Worm (Caenorhabditis elegans) whole organism, late embryonic: ENCODE data around the gene F09C12.2.

Experiments
- C08G9.2 ChIP-seq: sonication (generic microtip); optimal IDR thresholded peaks from 2 replicates; lab custom pipeline; 2016; ENCODE audit warnings: mild to moderate bottlenecking, missing genetic modification characterization, moderate library complexity, missing compliant biosample characterization
- F13H6.1 ChIP-seq: sonication (generic microtip); optimal IDR thresholded peaks from 2 replicates; lab custom pipeline; 2016; ENCODE audit warnings: missing genetic modification characterization, missing compliant biosample characterization
- K09A11.1 ChIP-seq: sonication (generic microtip); optimal IDR thresholded peaks from 2 replicates; lab custom pipeline; 2017; ENCODE audit warnings: antibody characterized with exemption, mild to moderate bottlenecking, missing genetic modification characterization, missing compliant biosample characterization; ENCODE audit not compliant: insufficient read depth
- T23F11.4 ChIP-seq: fragments of 200-800 bp; sonication (Bioruptor generic); optimal IDR thresholded peaks from 2 replicates; lab custom pipeline; 2018; ENCODE audit warnings: mild to moderate bottlenecking, missing genetic modification characterization, missing compliant biosample characterization
- Y22D7AL.16 ChIP-seq: sonication (generic microtip); optimal IDR thresholded peaks from 2 replicates; lab custom pipeline; 2016; ENCODE audit warnings: missing genetic modification characterization, missing compliant biosample characterization
- ama-1 ChIP-seq: fragments of 150-350 bp; optimal IDR thresholded peaks from 2 replicates; lab custom pipeline; 2014
- ceh-14 ChIP-seq: sonication (generic microtip); optimal IDR thresholded peaks from 2 replicates; lab custom pipeline; 2016; ENCODE audit warnings: missing genotype, missing genetic modification characterization, missing compliant biosample characterization
- ceh-18 ChIP-seq: sonication (generic microtip); optimal IDR thresholded peaks from 2 replicates; lab custom pipeline; 2016; ENCODE audit warnings: missing genetic modification characterization, missing compliant biosample characterization
- ceh-19 ChIP-seq: fragments of 200-800 bp; sonication (Bioruptor generic); optimal IDR thresholded peaks from 2 replicates; lab custom pipeline; 2018; ENCODE audit warnings: mild to moderate bottlenecking, missing genetic modification characterization, missing compliant biosample characterization
- ceh-2 ChIP-seq: sonication (generic microtip); optimal IDR thresholded peaks from 2 replicates; lab custom pipeline; 2016; ENCODE audit warnings: missing genotype, missing genetic modification characterization, missing compliant biosample characterization
- ceh-22 ChIP-seq: sonication (generic microtip); optimal IDR thresholded peaks from 2 replicates; lab custom pipeline; 2017; ENCODE audit warnings: missing biosample characterization, missing genetic modification characterization
- ceh-24 ChIP-seq: sonication (generic microtip); optimal IDR thresholded peaks from 2 replicates; lab custom pipeline; 2016; ENCODE audit warnings: mild to moderate bottlenecking, missing genetic modification characterization, missing compliant biosample characterization
- ceh-30 ChIP-seq: fragments of 150-350 bp; optimal IDR thresholded peaks from 2 replicates; lab custom pipeline; 2014; ENCODE audit warnings: missing biosample characterization, missing genetic modification characterization
- ceh-31 ChIP-seq: sonication (generic microtip); optimal IDR thresholded peaks from 2 replicates; lab custom pipeline; 2016; ENCODE audit warnings: missing genetic modification characterization, missing compliant biosample characterization
- ceh-34 ChIP-seq: sonication (generic microtip); optimal IDR thresholded peaks from 2 replicates; lab custom pipeline; 2016; ENCODE audit warnings: mild to moderate bottlenecking, missing genetic modification characterization, missing compliant biosample characterization
- ceh-48 ChIP-seq: sonication (generic microtip); optimal IDR thresholded peaks from 2 replicates; lab custom pipeline; 2016; ENCODE audit warnings: missing genetic modification characterization, inconsistent platforms, missing compliant biosample characterization
- ceh-6 ChIP-seq: fragments of 200-800 bp; sonication (Bioruptor generic); optimal IDR thresholded peaks from 2 replicates; lab custom pipeline; 2018; ENCODE audit warnings: mild to moderate bottlenecking, missing genetic modification characterization, missing compliant biosample characterization
- che-1 ChIP-seq: sonication (generic microtip); optimal IDR thresholded peaks from 2 replicates; lab custom pipeline; 2016; ENCODE audit warnings: mild to moderate bottlenecking, missing genetic modification characterization, missing compliant biosample characterization
- elt-2 ChIP-seq: sonication (generic microtip); optimal IDR thresholded peaks from 2 replicates; lab custom pipeline; 2016; ENCODE audit warnings: missing genetic modification reagents, missing genetic modification characterization, missing compliant biosample characterization
- elt-4 ChIP-seq: sonication (generic microtip); optimal IDR thresholded peaks from 2 replicates; lab custom pipeline; 2016; ENCODE audit warnings: missing genetic modification characterization, missing compliant biosample characterization
- fkh-6 ChIP-seq: sonication (generic microtip); optimal IDR thresholded peaks from 2 replicates; lab custom pipeline; 2016; ENCODE audit warnings: missing genetic modification characterization, missing compliant biosample characterization
- gmeb-2 ChIP-seq: sonication (generic microtip); optimal IDR thresholded peaks from 2 replicates; lab custom pipeline; 2016; ENCODE audit warnings: missing genetic modification characterization, inconsistent platforms, missing compliant biosample characterization
- hlh-30 ChIP-seq: sonication (generic microtip); optimal IDR thresholded peaks from 2 replicates; lab custom pipeline; 2017; ENCODE audit warnings: antibody characterized with exemption, missing genetic modification characterization, missing compliant biosample characterization; ENCODE audit not compliant: insufficient read depth
- hlh-8 ChIP-seq: sonication (generic microtip); optimal IDR thresholded peaks from 2 replicates; lab custom pipeline; 2016; ENCODE audit warnings: missing genotype, missing genetic modification characterization, missing compliant biosample characterization
- lim-6 ChIP-seq: sonication (generic microtip); optimal IDR thresholded peaks from 2 replicates; lab custom pipeline; 2016; ENCODE audit warnings: missing genetic modification characterization, missing compliant biosample characterization
- mec-3 ChIP-seq: sonication (generic microtip); optimal IDR thresholded peaks from 2 replicates; lab custom pipeline; 2016; ENCODE audit warnings: borderline replicate concordance, missing genetic modification characterization, missing compliant biosample characterization
- nhr-11 ChIP-seq: fragments of 150-350 bp; optimal IDR thresholded peaks from 2 replicates; lab custom pipeline; 2014; ENCODE audit warnings: missing biosample characterization, missing genetic modification characterization
- nhr-232 ChIP-seq: sonication (generic microtip); optimal IDR thresholded peaks from 2 replicates; lab custom pipeline; 2016; ENCODE audit warnings: missing genetic modification characterization, missing compliant biosample characterization
- npax-4 ChIP-seq: sonication (generic microtip); optimal IDR thresholded peaks from 2 replicates; lab custom pipeline; 2016; ENCODE audit warnings: missing genetic modification characterization, missing compliant biosample characterization
- pag-3 ChIP-seq: sonication (generic microtip); optimal IDR thresholded peaks from 2 replicates; lab custom pipeline; 2016; ENCODE audit warnings: missing compliant biosample characterization, missing genetic modification characterization, borderline replicate concordance
- pax-1 ChIP-seq: fragments of 150-350 bp; optimal IDR thresholded peaks from 2 replicates; lab custom pipeline; 2014; ENCODE audit warnings: missing biosample characterization, missing genetic modification characterization
- pros-1 ChIP-seq: fragments of 150-350 bp; optimal IDR thresholded peaks from 2 replicates; lab custom pipeline; 2014; ENCODE audit warnings: missing biosample characterization, missing genetic modification reagents, missing genetic modification characterization
- ref-2 ChIP-seq: sonication (generic microtip); optimal IDR thresholded peaks from 2 replicates; lab custom pipeline; 2016; ENCODE audit warnings: missing genetic modification characterization, missing compliant biosample characterization
- rnt-1 ChIP-seq: sonication (generic microtip); optimal IDR thresholded peaks from 2 replicates; lab custom pipeline; 2016; ENCODE audit warnings: missing genetic modification characterization, missing compliant biosample characterization
- sox-2 ChIP-seq: fragments of 200-800 bp; sonication (Bioruptor generic); IDR thresholded peaks from 2 replicates; pipeline ENCODE4 v1.3.6; 2022; ENCODE audit warnings: missing genetic modification reagents, missing genetic modification characterization, missing compliant biosample characterization
- sox-4 ChIP-seq: sonication (generic microtip); optimal IDR thresholded peaks from 2 replicates; lab custom pipeline; 2017; ENCODE audit warnings: mild to moderate bottlenecking, missing genetic modification characterization, inconsistent platforms, missing compliant biosample characterization
- tbx-7 ChIP-seq: sonication (generic microtip); optimal IDR thresholded peaks from 2 replicates; lab custom pipeline; 2016; ENCODE audit warnings: missing genotype, missing genetic modification characterization, missing compliant biosample characterization
- unc-86 ChIP-seq: sonication (generic microtip); optimal IDR thresholded peaks from 2 replicates; lab custom pipeline; 2016; ENCODE audit warnings: missing genetic modification characterization, missing compliant biosample characterization
- ztf-16 ChIP-seq: sonication (generic microtip); optimal IDR thresholded peaks from 2 replicates; lab custom pipeline; 2017; ENCODE audit warnings: missing genetic modification characterization, missing compliant biosample characterization

F09C12.2 gene

DNA sequence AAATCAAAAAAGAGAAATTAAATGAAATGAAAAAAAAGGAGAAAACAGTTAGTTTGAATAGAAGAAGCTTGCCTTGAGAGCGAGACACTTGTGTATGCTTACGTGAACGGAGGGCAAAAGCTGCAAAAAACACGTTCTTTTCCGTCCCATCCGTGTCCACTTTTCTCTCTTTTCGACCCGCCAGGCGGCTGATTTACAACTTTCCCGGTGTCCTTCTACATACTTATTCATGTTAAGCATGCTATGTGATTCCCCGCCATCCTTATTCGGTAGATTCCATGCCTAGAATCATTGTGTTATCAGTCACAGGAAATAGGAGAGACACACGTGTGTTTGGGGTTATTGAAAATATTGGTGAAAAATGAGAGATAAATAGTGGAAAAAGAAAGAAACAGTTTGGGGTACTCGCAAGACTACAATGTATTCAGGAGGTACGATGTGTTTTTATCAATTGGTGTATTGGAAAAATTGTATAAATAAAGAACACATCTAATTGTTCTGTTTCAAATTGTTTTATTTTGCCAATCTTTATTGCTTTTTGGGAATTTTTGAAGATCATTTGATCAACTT is 32.2 kb downstream of the F09C12.2 start, which contains the start of gene nas-29:
Gene nas-29 (minus strand): TSS at position 92 of the 570 bp plus-strand sequence.
- TF ChIP-seq tbx-7 (no peak), elt-2 (peak; percentile 65)

- TF ChIP-seq hlh-30: no peak
- no peak for TF ChIP-seq ceh-18 (tag; lab: Kevin White, UChicago)
- TF ChIP-seq nhr-232 (tag; lab: Kevin White, UChicago): no peak
- TF ChIP-seq npax-4 (tag; lab: Kevin White, UChicago): no peak
- no peak for TF ChIP-seq mec-3 (tag; lab: Kevin White, UChicago)
- no peak for TF ChIP-seq Y22D7AL.16 (tag; lab: Kevin White, UChicago)
- no peak for TF ChIP-seq sox-4 (tag; lab: Kevin White, UChicago)
- no peak for TF ChIP-seq ceh-24
- no peak for TF ChIP-seq F13H6.1 (tag; lab: Kevin White, UChicago)
- no peak for TF ChIP-seq pag-3 (tag; lab: Kevin White, UChicago)
- no peak for TF ChIP-seq ceh-19 (GFP tag; lab: Kevin White, UChicago)
- TF ChIP-seq ceh-30: no peak
- no peak for TF ChIP-seq tbx-7
Observed at ce11 chrII:5142619-5143018, 32.8 kb downstream of the F09C12.2 start, which contains the start of gene F58A6.1. Gene F58A6.1, plus strand, starts transcription at chrII:5142919.

DNA sequence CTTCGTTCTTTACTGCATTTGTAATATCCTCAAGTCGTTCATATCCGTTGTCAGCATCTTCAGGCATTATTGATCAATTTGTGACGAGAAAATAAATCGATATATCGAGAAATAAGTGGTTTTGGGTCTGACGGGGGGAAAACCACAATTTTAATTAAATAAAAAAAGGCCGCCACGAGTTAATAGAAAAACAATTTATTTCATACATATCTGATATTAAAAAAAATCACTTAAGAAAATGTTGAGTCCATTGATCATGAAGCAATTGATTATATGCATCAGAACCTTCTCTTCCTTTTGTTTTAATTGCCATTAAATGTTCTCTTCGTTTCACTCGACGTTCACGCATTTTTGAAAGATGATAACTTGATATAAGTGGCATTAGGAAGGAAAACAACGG is 38.5 kb downstream of the F09C12.2 start, which contains the start of gene F58A6.5:
Gene F58A6.5 (minus strand): TSS at position 101 of the 400 bp plus-strand sequence.
- TF ChIP-seq ceh-22 (tag; lab: Kevin White, UChicago) (no peak), Y22D7AL.16 (tag; lab: Kevin White, UChicago) (no peak), tbx-7 (no peak), rnt-1 (tag; lab: Kevin White, UChicago) (no peak), ceh-24 (no peak), sox-2 (GFP tag; lab: Robert Waterston, UW) (no peak)
- TF ChIP-seq, all 69 proteins: peak for 0

DNA sequence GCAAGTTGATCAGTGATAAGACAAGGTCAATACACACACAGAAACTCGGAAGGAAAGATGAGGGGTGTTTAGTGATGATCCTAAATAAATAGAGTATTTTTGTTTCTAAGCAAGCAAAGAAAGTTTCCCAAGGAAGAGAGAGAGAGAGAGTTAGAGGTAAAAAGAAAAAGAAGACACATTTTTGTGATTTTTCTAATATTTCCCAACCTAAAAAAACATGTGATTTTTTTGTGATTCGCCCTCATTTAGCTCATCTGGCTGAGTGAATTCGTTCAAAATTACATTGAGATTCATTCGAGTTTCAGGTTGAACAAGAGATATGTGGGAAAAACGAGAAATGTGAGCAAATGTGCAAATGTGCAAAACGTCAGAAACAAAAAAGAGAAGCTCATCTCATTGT is 41.0 kb downstream of the F09C12.2 start, which contains the start of gene srb-16:
Gene srb-16 (minus strand): TSS at position 101 of the 400 bp plus-strand sequence.
- TF ChIP-seq unc-86 (tag; lab: Kevin White, UChicago) (no peak), ceh-18 (tag; lab: Kevin White, UChicago) (no peak)

DNA sequence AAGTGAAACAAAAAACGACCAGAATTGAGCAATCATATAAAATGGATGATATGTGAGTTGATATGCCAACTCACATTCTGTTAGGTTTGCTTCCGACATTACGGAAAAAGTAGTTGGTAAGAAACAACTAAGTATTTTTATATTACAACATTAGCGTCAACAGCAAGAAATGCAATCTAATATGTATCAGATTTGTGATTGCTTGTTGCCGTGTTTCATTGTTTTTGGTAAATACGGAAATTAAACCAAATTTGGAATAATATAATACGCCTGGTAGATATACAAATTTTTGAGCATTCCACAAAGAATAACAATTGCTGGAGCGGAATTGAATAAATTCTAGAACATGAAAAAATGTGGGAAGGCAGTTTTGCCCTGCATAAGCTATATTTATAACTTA is 44.7 kb downstream of the F09C12.2 start, which contains the start of gene srb-12:
Gene srb-12 (minus strand): TSS at position 101 of the 400 bp plus-strand sequence.
- TF ChIP-seq ceh-14 (tag; lab: Kevin White, UChicago) (no peak), elt-4 (no peak), ztf-16 (no peak), T23F11.4 (GFP tag; lab: Kevin White, UChicago) (no peak), ceh-2 (tag; lab: Kevin White, UChicago) (no peak), ceh-24 (no peak), pros-1 (tag; lab: Kevin White, UChicago) (no peak), hlh-30 (no peak), nhr-11 (tag; lab: Kevin White, UChicago) (no peak), ceh-31 (tag; lab: Kevin White, UChicago) (no peak), lim-6 (tag; lab: Kevin White, UChicago) (no peak), ceh-48 (tag; lab: Kevin White, UChicago) (no peak), ceh-19 (GFP tag; lab: Kevin White, UChicago) (no peak)
- TF ChIP-seq, all 69 proteins: peak for 0

- TF ChIP-seq C08G9.2 (tag; lab: Kevin White, UChicago) (no peak), tbx-7 (no peak), ceh-18 (tag; lab: Kevin White, UChicago) (no peak), hlh-8 (tag; lab: Kevin White, UChicago) (no peak), pax-1 (tag; lab: Kevin White, UChicago) (no peak), ceh-6 (GFP tag; lab: Kevin White, UChicago) (no peak), fkh-6 (tag; lab: Kevin White, UChicago) (no peak), K09A11.1 (no peak), gmeb-2 (tag; lab: Kevin White, UChicago) (no peak), ama-1 (lab: Kevin White, UChicago) (no peak), ceh-14 (tag; lab: Kevin White, UChicago) (no peak), che-1 (tag; lab: Kevin White, UChicago) (no peak), ref-2 (tag; lab: Kevin White, UChicago) (no peak), mec-3 (tag; lab: Kevin White, UChicago) (no peak), ceh-34 (tag; lab: Kevin White, UChicago) (no peak), nhr-232 (tag; lab: Kevin White, UChicago) (no peak)
- TF ChIP-seq, all 69 proteins: peak for 0
Observed at ce11 chrII:5156983-5157382, 47.2 kb downstream of the F09C12.2 start, which contains the start of gene msp-45. Gene msp-45, minus strand, starts transcription at chrII:5157083.
